Worm (Caenorhabditis elegans) whole organism, L4 larva: ENCODE data around the gene cit-1.2.

Experiments
- T26A8.4 ChIP-seq: fragments of 200-800 bp; sonication (Bioruptor generic); IDR thresholded peaks from 2 replicates; pipeline ENCODE4 v1.3.6; 2022; ENCODE audit warnings: missing genetic modification characterization, missing compliant biosample characterization
- ZK546.5 ChIP-seq, 2 experiments: sonication (generic microtip); optimal IDR thresholded peaks; 2 replicates each; lab custom pipeline; 2017; ENCODE audit warnings: missing biosample characterization in 2 of 2, missing genetic modification characterization in 2 of 2
- aha-1 ChIP-seq: fragments of 150-350 bp; peaks from one replicate; lab custom pipeline; 2014; ENCODE audit warnings: missing biosample characterization, missing genetic modification characterization
- arid-1 ChIP-seq: fragments of 200-800 bp; sonication (Bioruptor generic); conservative IDR thresholded peaks from 2 replicates; pipeline ENCODE4 v1.3.6; 2022; ENCODE audit warnings: missing genetic modification reagents, missing genetic modification characterization, missing compliant biosample characterization
- ceh-28 ChIP-seq: fragments of 150-350 bp; optimal IDR thresholded peaks from 2 replicates; lab custom pipeline; 2014; ENCODE audit warnings: missing biosample characterization, missing genetic modification reagents, missing genetic modification characterization
- ceh-62 ChIP-seq: sonication (generic microtip); optimal IDR thresholded peaks from 2 replicates; lab custom pipeline; 2017; ENCODE audit warnings: missing biosample characterization, missing genetic modification characterization
- ctbp-1 ChIP-seq: fragments of 200-800 bp; sonication (Bioruptor generic); IDR thresholded peaks from 2 replicates; pipeline ENCODE4 v1.3.6; 2022; ENCODE audit warnings: missing genetic modification reagents, missing genetic modification characterization, missing compliant biosample characterization
- daf-16 ChIP-seq, 3 experiments: sonication (generic microtip); optimal IDR thresholded peaks; 2 replicates each; lab custom pipeline; 2016 to 2017; ENCODE audit warnings: missing genetic modification characterization in 3 of 3, missing genetic modification reagents in 3 of 3, mild to moderate bottlenecking in 2 of 3, missing compliant biosample characterization in 2 of 3, missing biosample characterization in 1 of 3, moderate library complexity in 1 of 3
- dmd-8 ChIP-seq: fragments of 200-800 bp; sonication (Bioruptor generic); IDR thresholded peaks from 2 replicates; pipeline ENCODE4 v1.3.6; 2022; ENCODE audit warnings: missing genetic modification characterization, missing compliant biosample characterization
- dpl-1 ChIP-seq: fragments of 150-350 bp; optimal IDR thresholded peaks from 2 replicates; lab custom pipeline; 2014; ENCODE audit warnings: missing biosample characterization, missing genetic modification reagents, missing genetic modification characterization
- duxl-1 ChIP-seq: sonication (generic microtip); optimal IDR thresholded peaks from 2 replicates; lab custom pipeline; 2016; ENCODE audit warnings: mild to moderate bottlenecking, missing genetic modification characterization, moderate library complexity, missing compliant biosample characterization; ENCODE audit not compliant: poor library complexity
- fkh-10 ChIP-seq: fragments of 150-350 bp; optimal IDR thresholded peaks from 2 replicates; lab custom pipeline; 2014; ENCODE audit warnings: missing biosample characterization, missing genetic modification reagents, missing genetic modification characterization
- hlh-30 ChIP-seq: sonication (generic microtip); optimal IDR thresholded peaks from 2 replicates; lab custom pipeline; 2017; ENCODE audit warnings: antibody characterized with exemption, mild to moderate bottlenecking, missing genetic modification characterization, missing compliant biosample characterization; ENCODE audit not compliant: insufficient read depth
- hmg-1.1 ChIP-seq: fragments of 200-800 bp; sonication (Bioruptor generic); IDR thresholded peaks from 2 replicates; pipeline ENCODE4 v1.3.6; 2022; ENCODE audit warnings: missing genetic modification reagents, missing genetic modification characterization, missing compliant biosample characterization
- lin-13 ChIP-seq: fragments of 150-350 bp; optimal IDR thresholded peaks from 2 replicates; lab custom pipeline; 2014; ENCODE audit warnings: missing biosample characterization, missing genetic modification reagents, missing genetic modification characterization
- lin-15B ChIP-seq: fragments of 150-350 bp; sonication (generic microtip); optimal IDR thresholded peaks from 3 replicates; lab custom pipeline; 2014; ENCODE audit warnings: missing biosample characterization, missing genetic modification characterization
- lin-38 ChIP-seq: fragments of 200-800 bp; sonication (Bioruptor generic); IDR thresholded peaks from 2 replicates; pipeline ENCODE4 v1.3.6; 2022; ENCODE audit warnings: missing genetic modification reagents, missing genetic modification characterization, missing compliant biosample characterization
- lir-3 ChIP-seq: sonication (generic microtip); optimal IDR thresholded peaks from 2 replicates; lab custom pipeline; 2016; ENCODE audit warnings: mild to moderate bottlenecking, missing genetic modification characterization, missing compliant biosample characterization
- lsy-2 ChIP-seq, 2 experiments: fragments of 150-350 bp in 1 of 2; sonication (generic microtip) in 1 of 2; optimal IDR thresholded peaks; 2 replicates each; lab custom pipeline; 2014 to 2017; ENCODE audit warnings: missing biosample characterization in 2 of 2, missing genetic modification characterization in 2 of 2
- madf-9 ChIP-seq: fragments of 200-800 bp; sonication (Bioruptor generic); conservative IDR thresholded peaks from 2 replicates; pipeline ENCODE4 v1.3.6; 2022; ENCODE audit warnings: missing genetic modification reagents, missing genetic modification characterization, missing compliant biosample characterization
- mdl-1 ChIP-seq, 2 experiments: fragments of 150-350 bp in 1 of 2; sonication (generic microtip) in 1 of 2; optimal IDR thresholded peaks; 2 replicates each; lab custom pipeline; 2014 to 2017; ENCODE audit warnings: missing biosample characterization in 2 of 2, missing genetic modification characterization in 2 of 2
- mep-1 ChIP-seq: fragments of 150-350 bp; sonication (generic microtip); optimal IDR thresholded peaks from 3 replicates; lab custom pipeline; 2014; ENCODE audit warnings: missing biosample characterization, missing genetic modification characterization
- mes-2 ChIP-seq: sonication (generic microtip); optimal IDR thresholded peaks from 2 replicates; lab custom pipeline; 2016; ENCODE audit warnings: missing genotype, mild to moderate bottlenecking, missing genetic modification characterization, missing compliant biosample characterization; ENCODE audit not compliant: poor library complexity, severe bottlenecking
- nhr-10 ChIP-seq: fragments of 150-350 bp; optimal IDR thresholded peaks from 2 replicates; lab custom pipeline; 2014; ENCODE audit warnings: missing biosample characterization, missing genetic modification characterization
- nhr-111 ChIP-seq: fragments of 200-800 bp; sonication (Bioruptor generic); optimal IDR thresholded peaks from 2 replicates; lab custom pipeline; 2018; ENCODE audit warnings: mild to moderate bottlenecking, missing genetic modification characterization, missing compliant biosample characterization
- nhr-25 ChIP-seq: sonication (generic microtip); optimal IDR thresholded peaks from 2 replicates; lab custom pipeline; 2017; ENCODE audit warnings: missing genetic modification characterization, mild to moderate bottlenecking, missing compliant biosample characterization, antibody characterized with exemption, moderate library complexity, borderline replicate concordance; ENCODE audit not compliant: insufficient read depth
- nhr-28 ChIP-seq: fragments of 150-350 bp; optimal IDR thresholded peaks from 2 replicates; lab custom pipeline; 2014; ENCODE audit warnings: missing biosample characterization, missing genetic modification characterization
- nhr-77 ChIP-seq: fragments of 150-350 bp; optimal IDR thresholded peaks from 2 replicates; lab custom pipeline; 2014; ENCODE audit warnings: missing biosample characterization, missing genetic modification characterization
- php-3 ChIP-seq: fragments of 200-800 bp; sonication (Bioruptor generic); IDR thresholded peaks from 2 replicates; pipeline ENCODE4 v1.3.6; 2022; ENCODE audit warnings: missing genetic modification reagents, missing genetic modification characterization, missing compliant biosample characterization
- rbr-2 ChIP-seq: sonication (generic microtip); optimal IDR thresholded peaks from 2 replicates; lab custom pipeline; 2016; ENCODE audit warnings: missing genotype, missing genetic modification characterization, missing compliant biosample characterization
- sdz-12 ChIP-seq: fragments of 200-800 bp; sonication (Bioruptor generic); optimal IDR thresholded peaks from 2 replicates; lab custom pipeline; 2018; ENCODE audit warnings: mild to moderate bottlenecking, missing genetic modification characterization, missing compliant biosample characterization
- set-16 ChIP-seq: fragments of 200-800 bp; sonication (Bioruptor generic); IDR thresholded peaks from 2 replicates; pipeline ENCODE4 v1.3.6; 2022; ENCODE audit warnings: missing genetic modification reagents, missing genetic modification characterization, missing compliant biosample characterization
- skn-1 ChIP-seq: fragments of 150-350 bp; optimal IDR thresholded peaks from 2 replicates; lab custom pipeline; 2014; ENCODE audit warnings: missing biosample characterization, missing genetic modification characterization
- unc-62 ChIP-seq, 3 experiments: fragments of 150-350 bp in 1 of 3; sonication (generic microtip); optimal IDR thresholded peaks in 2 of 3; peaks in 1 of 3; 1 replicate in 1 of 3; 2 replicates in 2 of 3; lab custom pipeline; 2014 to 2017; ENCODE audit warnings: missing biosample characterization in 3 of 3, missing genetic modification characterization in 3 of 3, missing genetic modification reagents in 3 of 3, missing genotype in 1 of 3
- vab-7 ChIP-seq: fragments of 200-800 bp; sonication (Bioruptor generic); IDR thresholded peaks from 2 replicates; pipeline ENCODE4 v1.3.6; 2022; ENCODE audit warnings: missing genetic modification reagents, missing genetic modification characterization, missing compliant biosample characterization
- ztf-7 ChIP-seq: fragments of 150-350 bp; optimal IDR thresholded peaks from 2 replicates; lab custom pipeline; 2014; ENCODE audit warnings: missing biosample characterization, missing genetic modification characterization

cit-1.2 gene

DNA sequence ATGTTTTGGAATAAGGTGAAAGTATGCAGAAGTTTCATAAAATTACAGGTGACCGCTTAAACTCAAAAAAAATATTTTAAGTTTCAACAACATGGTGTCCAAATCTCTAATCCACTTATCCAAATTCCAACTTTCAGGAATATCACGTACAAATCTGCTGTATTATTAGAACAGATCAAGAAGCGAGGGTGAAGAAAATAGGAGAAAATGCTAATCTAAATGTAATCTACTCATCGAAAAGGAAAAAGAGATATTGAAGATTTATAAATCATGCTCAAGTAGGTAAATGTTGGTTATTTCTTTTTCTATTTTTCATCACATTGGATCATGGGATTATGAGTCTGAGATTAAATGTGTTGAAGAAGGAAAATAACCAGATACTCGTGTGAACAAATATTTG lies 9.0 kb upstream of the cit-1.2 start:
- TF ChIP-seq lir-3 (tag; lab: Kevin White, UChicago) (no peak), aha-1 (peak; percentile 67)

DNA sequence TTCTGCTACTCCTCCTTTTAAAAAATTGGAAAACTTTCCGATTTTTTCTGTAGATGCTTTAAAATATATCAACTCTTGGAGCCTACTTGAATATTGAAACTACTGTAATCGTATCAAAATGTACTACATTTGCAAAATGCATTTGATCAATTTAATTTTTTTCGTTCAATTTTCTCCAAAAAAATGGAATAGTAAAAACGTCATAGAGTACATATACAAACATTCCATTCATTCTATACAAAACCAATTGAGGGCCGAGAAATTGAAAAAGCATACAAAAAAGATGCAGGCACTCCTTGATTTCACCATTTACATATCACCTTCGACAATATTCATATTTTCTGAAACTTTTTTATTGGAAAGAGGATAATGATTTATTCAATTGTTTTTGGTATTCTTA lies 6.5 kb upstream of the cit-1.2 start, which contains the start of gene C06G4.6:
TSS of gene C06G4.6 (plus strand) at position 301 of the 400 bp plus-strand sequence.
- TF ChIP-seq rbr-2 (tag; lab: Kevin White, UChicago): no peak
- TF ChIP-seq aha-1: peak; percentile 29
- TF ChIP-seq, all 104 proteins: peak for 1

DNA sequence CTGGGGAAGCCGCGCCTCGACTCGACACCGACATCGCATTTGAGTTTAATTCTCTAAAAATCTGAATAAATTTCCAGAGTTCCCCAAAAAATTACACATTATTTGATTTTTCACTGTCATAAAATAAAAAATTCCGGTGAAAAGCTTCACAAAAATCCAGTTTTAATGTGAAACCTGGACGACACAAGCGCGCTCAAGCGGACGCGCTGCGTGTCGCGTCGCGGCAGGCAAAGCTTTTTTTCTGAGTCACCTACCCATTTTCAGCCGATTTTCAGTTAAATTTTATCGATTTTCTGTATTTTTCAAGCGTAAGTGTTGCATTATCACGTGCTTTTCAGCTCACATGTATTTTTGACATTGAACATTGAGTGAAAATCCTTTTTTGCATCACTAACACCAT lies 803 bp upstream of the cit-1.2 start, which contains the start of gene cit-1.1:
TSS of gene cit-1.1 (minus strand) at position 53 of the 400 bp plus-strand sequence.
- no peak for TF ChIP-seq madf-9 (GFP tag; lab: Robert Waterston, UW)
- TF ChIP-seq skn-1 (tag; lab: Kevin White, UChicago): no peak
- TF ChIP-seq dpl-1: peak; percentile 37
- TF ChIP-seq lin-15B (tag; lab: Kevin White, UChicago): no peak
- peak; percentile 81 for TF ChIP-seq lin-38 (GFP tag; lab: Robert Waterston, UW)
- peak in 1 of 2 experiments; percentile 35 for TF ChIP-seq lsy-2 (tag; optimal IDR thresholded peaks at IDR 0.05; lab: Kevin White, UChicago)
- TF ChIP-seq mdl-1 (tag; optimal IDR thresholded peaks at IDR 0.05; lab: Kevin White, UChicago): no peak
- TF ChIP-seq aha-1: peak; percentile 92
- TF ChIP-seq, all 104 proteins: peak for 4

DNA sequence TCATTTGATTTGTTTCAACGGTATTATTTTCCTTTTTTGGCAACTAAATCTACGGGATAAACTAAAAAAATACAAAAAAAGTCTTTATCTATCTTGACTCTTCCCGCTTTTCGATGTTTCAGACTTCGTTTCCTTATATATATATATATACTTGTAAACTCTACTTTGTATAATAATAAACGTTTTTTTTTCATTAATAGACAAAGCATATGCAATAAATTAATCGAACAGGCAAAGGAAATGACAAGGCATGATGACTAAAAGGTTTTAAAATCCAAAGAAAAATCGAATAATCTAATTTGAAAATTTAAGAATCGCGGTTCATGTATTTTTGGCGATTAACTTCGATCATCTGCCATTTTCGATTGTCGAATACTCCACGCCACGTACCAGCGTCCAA lies 3.0 kb downstream of the cit-1.2 start:
- TF ChIP-seq set-16 (no peak), lin-13 (GFP tag; lab: Kevin White, UChicago) (no peak)

DNA sequence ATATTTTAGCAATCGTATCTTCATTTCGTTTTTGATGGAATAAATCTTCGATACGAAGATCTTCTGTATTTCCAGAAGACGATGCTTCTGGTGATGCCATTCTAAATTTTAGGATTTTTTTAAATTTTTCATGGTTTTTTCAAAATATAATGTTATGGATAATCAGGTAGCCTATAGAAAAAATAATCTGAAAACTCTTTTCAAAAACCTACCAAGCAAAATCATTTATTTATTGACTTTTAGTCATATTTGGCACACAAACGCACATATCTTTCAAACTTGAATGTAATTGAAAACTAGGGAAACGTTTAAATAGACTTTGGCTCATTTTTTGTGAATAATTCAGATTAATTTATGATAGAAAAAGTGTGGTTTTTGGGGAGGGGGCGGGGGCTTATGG lies 5.9 kb downstream of the cit-1.2 start, which contains the start of gene F44B9.5:
TSS of gene F44B9.5 (minus strand) at position 101 of the 400 bp plus-strand sequence.
- TF ChIP-seq sdz-12 (GFP tag; lab: Kevin White, UChicago) (no peak), ZK546.5 (tag; optimal IDR thresholded peaks at IDR 0.05; lab: Kevin White, UChicago) (no peak), dmd-8 (GFP tag; lab: Robert Waterston, UW) (no peak), nhr-77 (tag; lab: Kevin White, UChicago) (no peak), php-3 (GFP tag; lab: Robert Waterston, UW) (no peak), aha-1 (peak; percentile 42)
- TF ChIP-seq, all 104 proteins: peak for 1

DNA sequence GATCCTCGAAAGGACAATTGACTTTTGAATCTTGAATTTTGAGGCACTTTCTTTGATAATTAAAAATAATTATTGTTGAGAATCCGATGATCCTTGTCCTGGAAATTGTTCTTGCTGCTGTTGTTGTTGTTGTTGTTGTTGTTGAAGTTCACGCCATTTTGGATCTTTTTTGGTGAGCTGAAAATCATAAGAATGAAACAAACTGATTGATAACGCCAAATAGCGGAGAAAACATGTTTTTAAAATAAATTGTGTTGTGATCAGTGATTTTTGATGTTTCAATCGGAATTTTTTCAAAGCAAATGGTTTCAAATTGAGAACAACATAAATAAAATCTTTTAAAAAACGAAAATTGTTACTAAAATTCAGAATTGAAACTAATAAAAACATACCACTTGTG lies 6.5 kb downstream of the cit-1.2 start:
- TF ChIP-seq unc-62 (GFP tag; optimal IDR thresholded peaks at IDR 0.05 in 1 of 2; lab: Kevin White, UChicago) (no peak), unc-62 (tag; optimal IDR thresholded peaks at IDR 0.05; lab: Kevin White, UChicago) (no peak), nhr-10 (tag; lab: Kevin White, UChicago) (no peak), daf-16 (GFP tag; optimal IDR thresholded peaks at IDR 0.05; lab: Kevin White, UChicago) (no peak), daf-16 (tag; optimal IDR thresholded peaks at IDR 0.05; lab: Kevin White, UChicago) (peak; percentile 96)
- TF ChIP-seq, all 104 proteins: peak for 1

DNA sequence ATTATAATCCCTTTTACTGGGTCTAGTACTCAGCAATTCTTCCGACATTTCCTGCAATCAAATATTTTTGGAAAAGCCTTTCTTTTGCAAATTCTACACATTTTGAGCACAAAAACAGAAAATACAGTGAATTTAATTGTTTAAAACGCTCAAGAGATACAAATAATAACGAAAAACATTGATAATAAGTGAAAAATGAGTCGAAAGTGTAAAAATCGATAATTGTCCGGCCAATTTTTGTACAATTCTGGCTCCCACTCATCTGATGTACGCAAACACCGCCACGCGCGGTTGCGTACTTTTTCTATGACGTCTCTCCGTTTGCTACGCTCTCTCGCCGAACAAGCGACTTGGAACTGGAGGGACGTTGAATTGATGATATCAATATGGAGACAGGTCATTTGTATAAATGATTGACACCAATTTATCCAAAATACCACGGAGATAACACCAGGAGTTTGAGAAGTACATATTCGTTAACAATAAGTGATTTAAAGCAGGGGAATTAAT lies 10.3 kb downstream of the cit-1.2 start, which contains the start of gene lin-36:
TSS of gene lin-36 (minus strand) at position 51 of the 510 bp plus-strand sequence.
- TF ChIP-seq ztf-7 (tag; lab: Kevin White, UChicago): no peak
- TF ChIP-seq nhr-77 (tag; lab: Kevin White, UChicago): peak; percentile 17
- no peak for TF ChIP-seq ctbp-1
- peak; percentile 79 for TF ChIP-seq mep-1 (tag; lab: Kevin White, UChicago)
- TF ChIP-seq hmg-1.1: peak; percentile 70
- TF ChIP-seq ceh-28: peak; percentile 58
- TF ChIP-seq lsy-2 (tag; optimal IDR thresholded peaks at IDR 0.05; lab: Kevin White, UChicago): peak in 1 of 2 experiments; percentile 90
- 0 out of 2 replicates have a peak, but pooled peaks have one; percentile 25 for TF ChIP-seq vab-7 (GFP tag; lab: Robert Waterston, UW)
- TF ChIP-seq T26A8.4 (GFP tag; lab: Robert Waterston, UW): peak; percentile 56
- peak in 1 of 2 experiments; percentile 14 for TF ChIP-seq mdl-1 (tag; optimal IDR thresholded peaks at IDR 0.05; lab: Kevin White, UChicago)
- TF ChIP-seq nhr-25 (tag; lab: Kevin White, UChicago): peak; percentile 11
- TF ChIP-seq ceh-62 (tag; lab: Kevin White, UChicago): no peak
- TF ChIP-seq fkh-10 (GFP tag; lab: Kevin White, UChicago): no peak
- TF ChIP-seq lin-38 (GFP tag; lab: Robert Waterston, UW): peak; percentile 71
- no peak for TF ChIP-seq nhr-111 (GFP tag; lab: Kevin White, UChicago)
- peak; percentile 43; the same call in 1 of the 2 replicates for TF ChIP-seq arid-1 (GFP tag; lab: Robert Waterston, UW)
- TF ChIP-seq duxl-1 (tag; lab: Kevin White, UChicago): no peak
- peak; percentile 91 for TF ChIP-seq mes-2 (tag; lab: Kevin White, UChicago)
- peak; percentile 78 for TF ChIP-seq hlh-30 (tag; lab: Kevin White, UChicago)
- TF ChIP-seq daf-16 (GFP tag; optimal IDR thresholded peaks at IDR 0.05; lab: Kevin White, UChicago): no peak
- TF ChIP-seq daf-16 (tag; optimal IDR thresholded peaks at IDR 0.05; lab: Kevin White, UChicago): peak; percentile 51
- TF ChIP-seq nhr-28 (tag; lab: Kevin White, UChicago): peak; percentile 68
